Fruit fly (Drosophila melanogaster) whole organism: Measurements from ENCODE around the gene SF1.

ENCODE experiments used
- CG8478 ChIP-seq: fragments of >200 bp; optimal IDR thresholded peaks from 2 replicates; lab custom pipeline; 2018; ENCODE audit warnings: inconsistent platforms
- Dll ChIP-seq: fragments of >200 bp; optimal IDR thresholded peaks from 2 replicates; lab custom pipeline; 2017
- EcR ChIP-seq, 2 experiments: fragments of >200 bp; optimal IDR thresholded peaks; 2 replicates each; lab custom pipeline; 2017; ENCODE audit warnings: missing biosample characterization in 2 of 2, missing genetic modification characterization in 2 of 2, missing genetic modification reagents in 2 of 2
- pan ChIP-seq: fragments of >200 bp; optimal IDR thresholded peaks from 2 replicates; lab custom pipeline; 2017
- psq ChIP-seq: fragments of >200 bp; optimal IDR thresholded peaks from 2 replicates; lab custom pipeline; 2017
- usp ChIP-seq: fragments of >200 bp; optimal IDR thresholded peaks from 2 replicates; lab custom pipeline; 2017; ENCODE audit warnings: missing biosample characterization, missing genetic modification characterization, mixed read lengths

SF1 gene

dm6 chr3R:17540497-17540822, 239 bp downstream of the SF1 start:
- no peak for TF ChIP-seq CG8478 (lab: Kevin White, UChicago)
- TF ChIP-seq usp (GFP tag; lab: Kevin White, UChicago), result no peak
- TF ChIP-seq psq, result no peak
- TF ChIP-seq Dll (lab: Kevin White, UChicago), result no peak

dm6 chr3R:17544594-17544993, 4.4 kb downstream of the SF1 start:
- TF ChIP-seq usp (GFP tag; lab: Kevin White, UChicago), result no peak
- TF ChIP-seq EcR (GFP tag; optimal IDR thresholded peaks at IDR 0.05; lab: Kevin White, UChicago), result no peak
- TF ChIP-seq Dll (lab: Kevin White, UChicago), result no peak
- TF ChIP-seq psq, result no peak
- TF ChIP-seq pan (lab: Kevin White, UChicago), result no peak
- no peak for TF ChIP-seq CG8478 (lab: Kevin White, UChicago)

- TF ChIP-seq usp (GFP tag; lab: Kevin White, UChicago) (no peak), psq (no peak), pan (lab: Kevin White, UChicago) (no peak), EcR (GFP tag; optimal IDR thresholded peaks at IDR 0.05; lab: Kevin White, UChicago) (no peak), Dll (lab: Kevin White, UChicago) (no peak), CG8478 (lab: Kevin White, UChicago) (no peak)
Observed at dm6 chr3R:17546115-17546705, 6.0 kb downstream of the SF1 start, which contains the start of gene Prx3. TSS of gene Prx3 (minus strand) at chr3R:17546531.

dm6 chr3R:17549985-17550384, 9.8 kb downstream of the SF1 start:
- TF ChIP-seq EcR (GFP tag; optimal IDR thresholded peaks at IDR 0.05; lab: Kevin White, UChicago) (no peak), pan (lab: Kevin White, UChicago) (no peak), psq (no peak), Dll (lab: Kevin White, UChicago) (no peak), usp (GFP tag; lab: Kevin White, UChicago) (no peak), CG8478 (lab: Kevin White, UChicago) (no peak)

dm6 chr3R:17550827-17551468, 10.7 kb downstream of the SF1 start:
- TF ChIP-seq Dll (lab: Kevin White, UChicago) (no peak), psq (no peak), pan (lab: Kevin White, UChicago) (no peak), CG8478 (lab: Kevin White, UChicago) (no peak), EcR (GFP tag; optimal IDR thresholded peaks at IDR 0.05; lab: Kevin White, UChicago) (no peak), usp (GFP tag; lab: Kevin White, UChicago) (no peak)

- TF ChIP-seq pan (lab: Kevin White, UChicago) (no peak), Dll (lab: Kevin White, UChicago) (peak; percentile 43)
Observed at dm6 chr3R:17557487-17557886, 17.3 kb downstream of the SF1 start.

dm6 chr3R:17558630-17559029, 18.4 kb downstream of the SF1 start, which contains the start of gene Hmx:
TSS of gene Hmx (plus strand) at chr3R:17558930.
- no peak for TF ChIP-seq pan (lab: Kevin White, UChicago)
- no peak for TF ChIP-seq EcR (GFP tag; optimal IDR thresholded peaks at IDR 0.05; lab: Kevin White, UChicago)
- TF ChIP-seq usp (GFP tag; lab: Kevin White, UChicago), result no peak
- no peak for TF ChIP-seq psq
- no peak for TF ChIP-seq CG8478 (lab: Kevin White, UChicago)
- TF ChIP-seq Dll (lab: Kevin White, UChicago), result no peak

dm6 chr3R:17561175-17561574, 21.0 kb downstream of the SF1 start:
- TF ChIP-seq pan (lab: Kevin White, UChicago), result no peak
- no peak for TF ChIP-seq EcR (GFP tag; optimal IDR thresholded peaks at IDR 0.05; lab: Kevin White, UChicago)
- no peak for TF ChIP-seq psq
- TF ChIP-seq Dll (lab: Kevin White, UChicago), result no peak
- TF ChIP-seq CG8478 (lab: Kevin White, UChicago), result no peak
- no peak for TF ChIP-seq usp (GFP tag; lab: Kevin White, UChicago)

dm6 chr3R:17564837-17565236, 24.6 kb downstream of the SF1 start:
- TF ChIP-seq usp (GFP tag; lab: Kevin White, UChicago) (no peak), CG8478 (lab: Kevin White, UChicago) (no peak), psq (no peak), Dll (lab: Kevin White, UChicago) (no peak), EcR (GFP tag; optimal IDR thresholded peaks at IDR 0.05; lab: Kevin White, UChicago) (no peak), pan (lab: Kevin White, UChicago) (no peak)

dm6 chr3R:17566619-17567489, 26.6 kb downstream of the SF1 start:
- TF ChIP-seq pan (lab: Kevin White, UChicago), result no peak
- TF ChIP-seq CG8478 (lab: Kevin White, UChicago), result no peak
- TF ChIP-seq Dll (lab: Kevin White, UChicago), result no peak
- TF ChIP-seq usp (GFP tag; lab: Kevin White, UChicago), result no peak
- TF ChIP-seq EcR (GFP tag; optimal IDR thresholded peaks at IDR 0.05; lab: Kevin White, UChicago), result no peak
- TF ChIP-seq psq, result no peak

dm6 chr3R:17583658-17584460, 43.6 kb downstream of the SF1 start:
- TF ChIP-seq pan (lab: Kevin White, UChicago) (no peak), psq (no peak), CG8478 (lab: Kevin White, UChicago) (no peak), Dll (lab: Kevin White, UChicago) (no peak), EcR (GFP tag; optimal IDR thresholded peaks at IDR 0.05; lab: Kevin White, UChicago) (no peak)
